Fruit fly (Drosophila melanogaster): ENCODE measurements around the gene B52.

Gene B52

DNA sequence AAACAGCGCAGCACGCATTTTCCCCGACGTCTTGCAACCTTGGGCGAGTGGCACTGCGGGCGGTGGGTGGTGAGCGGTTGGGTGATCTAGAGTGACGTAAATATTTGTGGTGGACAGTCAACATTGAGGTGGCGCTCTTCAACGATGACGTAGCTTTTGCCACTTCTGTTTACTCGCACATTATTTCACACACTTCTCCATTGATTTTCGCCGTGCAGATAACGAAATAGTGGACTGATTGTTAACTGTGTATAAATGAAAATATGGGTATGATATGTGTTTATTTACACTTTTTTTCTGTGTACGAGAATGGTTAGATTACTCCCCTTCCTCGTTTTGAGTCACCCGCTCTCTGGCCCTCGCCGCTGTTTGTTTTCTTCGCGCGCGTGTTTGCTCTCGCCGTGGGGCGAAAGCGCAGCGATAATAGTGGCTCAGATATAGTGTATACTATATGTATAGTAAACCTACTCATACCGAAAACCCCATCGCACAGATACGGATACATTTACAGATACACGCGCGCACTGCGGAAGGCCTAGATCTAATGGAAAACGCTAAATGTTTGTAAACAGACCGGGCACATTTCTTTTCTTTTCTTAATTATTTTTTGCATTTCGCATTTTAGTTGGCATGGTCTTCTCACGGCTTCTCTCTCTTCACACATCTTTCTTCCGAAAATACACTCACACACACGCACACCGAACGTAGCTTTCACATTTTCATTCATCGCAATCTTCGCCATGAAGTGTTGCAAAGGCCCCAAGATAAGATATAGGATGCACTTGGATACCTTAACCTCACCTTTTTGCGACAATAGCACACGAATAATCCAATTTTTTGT lies 25.5 kb downstream of the B52 start, which contains the start of gene omd (continued):
- no peak for TF ChIP-seq dm (GFP tag; optimal IDR thresholded peaks at IDR 0.05)
- peak; percentile 52; the same call in 1 of the 3 replicates for TF ChIP-seq ken (GFP tag; IDR thresholded peaks at IDR 0.05)
- peak; percentile 74 for TF ChIP-seq CG11247 (GFP tag; IDR thresholded peaks at IDR 0.05)
- TF ChIP-seq NK7.1 (GFP tag; optimal IDR thresholded peaks at IDR 0.05): peak; percentile 53
- TF ChIP-seq luna (GFP tag; optimal IDR thresholded peaks at IDR 0.05): no peak
- peak; percentile 3 for TF ChIP-seq sima (GFP tag; optimal IDR thresholded peaks at IDR 0.05)
- TF ChIP-seq Dref (GFP tag; IDR thresholded peaks at IDR 0.05): no peak
- TF ChIP-seq ewg (GFP tag; optimal IDR thresholded peaks at IDR 0.05): peak; percentile 28
- TF ChIP-seq crp (GFP tag; optimal IDR thresholded peaks at IDR 0.05): peak in 1 of 2 experiments; percentile 7
- peak; percentile 65 for TF ChIP-seq CG33557 (GFP tag; optimal IDR thresholded peaks at IDR 0.05)
- peak; percentile 51 for TF ChIP-seq pnt (GFP tag; optimal IDR thresholded peaks at IDR 0.05)
- peak; percentile 61 for TF ChIP-seq CG12236 (GFP tag; optimal IDR thresholded peaks at IDR 0.05)
- TF ChIP-seq Gsc (GFP tag; IDR thresholded peaks at IDR 0.05): no peak
- TF ChIP-seq Hmx (GFP tag; optimal IDR thresholded peaks at IDR 0.05): no peak
- TF ChIP-seq Dfd (GFP tag; optimal IDR thresholded peaks at IDR 0.05): no peak
- peak; percentile 69 for TF ChIP-seq CG17186 (GFP tag; optimal IDR thresholded peaks at IDR 0.05)
- TF ChIP-seq sr (GFP tag; IDR thresholded peaks at IDR 0.05): no peak; the same call in 2 of the 3 replicates
- TF ChIP-seq gsb (GFP tag; IDR thresholded peaks at IDR 0.05): peak; percentile 47; the same call in 1 of the 2 replicates
- TF ChIP-seq Neu2 (GFP tag; optimal IDR thresholded peaks at IDR 0.05; ENCODE audit: borderline replicate concordance): no peak
- TF ChIP-seq row (GFP tag; IDR thresholded peaks at IDR 0.05): peak; percentile 72
- no peak for TF ChIP-seq PHDP (tag; optimal IDR thresholded peaks at IDR 0.05)
- TF ChIP-seq ci (GFP tag; IDR thresholded peaks at IDR 0.05): peak; percentile 78; the same call in 2 of the 3 replicates
- peak; percentile 85 for TF ChIP-seq CG6813 (GFP tag; optimal IDR thresholded peaks at IDR 0.05)
- TF ChIP-seq yki (optimal IDR thresholded peaks at IDR 0.05): no peak
- TF ChIP-seq Usf (GFP tag; optimal IDR thresholded peaks at IDR 0.05): peak; percentile 24
- peak; percentile 26; the same call in 1 of the 2 replicates for TF ChIP-seq lmd (GFP tag; IDR thresholded peaks at IDR 0.05)
- no peak for TF ChIP-seq lov (optimal IDR thresholded peaks at IDR 0.05)
- peak; percentile 80 for TF ChIP-seq lov (GFP tag; IDR thresholded peaks at IDR 0.05)
- TF ChIP-seq CG9876 (GFP tag; optimal IDR thresholded peaks at IDR 0.05): peak; percentile 43
- peak; percentile 22 for TF ChIP-seq CG13624 (GFP tag; optimal IDR thresholded peaks at IDR 0.05)
- TF ChIP-seq sens (GFP tag): peak; percentile 94
- TF ChIP-seq croc (GFP tag; conservative IDR thresholded peaks at IDR 0.05): peak; percentile 29; the same call in 2 of the 3 replicates
- peak; percentile 36 for TF ChIP-seq CTCF (GFP tag; optimal IDR thresholded peaks at IDR 0.05)
- TF ChIP-seq ash1 (GFP tag; optimal IDR thresholded peaks at IDR 0.05): peak; percentile 64
- TF ChIP-seq CG6765 (GFP tag; optimal IDR thresholded peaks at IDR 0.05): peak; percentile 64
- no peak for TF ChIP-seq CG4282 (GFP tag; optimal IDR thresholded peaks at IDR 0.05)
- TF ChIP-seq Nf-YB (GFP tag; optimal IDR thresholded peaks at IDR 0.05): peak; percentile 48
- TF ChIP-seq tap (tag; optimal IDR thresholded peaks at IDR 0.05): no peak
- no peak for TF ChIP-seq D19A (tag; optimal IDR thresholded peaks at IDR 0.05)
- peak; percentile 69 for TF ChIP-seq CG8944 (GFP tag; optimal IDR thresholded peaks at IDR 0.05)
- peak; percentile 64 for TF ChIP-seq NC2β (GFP tag; optimal IDR thresholded peaks at IDR 0.05)
- TF ChIP-seq Antp (GFP tag; optimal IDR thresholded peaks at IDR 0.05): peak; percentile 26
- TF ChIP-seq Kr (GFP tag; optimal IDR thresholded peaks at IDR 0.05): peak; percentile 72
- peak; percentile 12 for TF ChIP-seq vfl (GFP tag; optimal IDR thresholded peaks at IDR 0.05)
- TF ChIP-seq run (tag; optimal IDR thresholded peaks at IDR 0.05): no peak
- TF ChIP-seq CG3995 (GFP tag; optimal IDR thresholded peaks at IDR 0.05): no peak
- TF ChIP-seq CG3281 (GFP tag; optimal IDR thresholded peaks at IDR 0.05): peak; percentile 73
- peak; percentile 63 for TF ChIP-seq CG2875 (GFP tag; optimal IDR thresholded peaks at IDR 0.05)
- TF ChIP-seq CG6791 (GFP tag; IDR thresholded peaks at IDR 0.05; ENCODE audit: partially characterized antibody): no peak
- TF ChIP-seq CG1603 (tag; optimal IDR thresholded peaks at IDR 0.05): no peak
- peak; percentile 38 for TF ChIP-seq CG4854 (GFP tag; optimal IDR thresholded peaks at IDR 0.05)
